Worm (Caenorhabditis elegans) whole organism, L1 larva: Measurements from ENCODE around the gene str-232.

Experiments
- C34B4.2 ChIP-seq: sonication (generic microtip); optimal IDR thresholded peaks from 2 replicates; lab custom pipeline; 2017; ENCODE audit warnings: mild to moderate bottlenecking, missing genetic modification characterization, missing compliant biosample characterization
- mdl-1 ChIP-seq, 2 experiments: fragments of 150-350 bp; optimal IDR thresholded peaks; 2 replicates each; lab custom pipeline; 2014 to 2017; ENCODE audit warnings: missing biosample characterization in 2 of 2, missing genetic modification characterization in 2 of 2, inconsistent platforms in 1 of 2
- nhr-12 ChIP-seq: sonication (generic microtip); optimal IDR thresholded peaks from 2 replicates; lab custom pipeline; 2017; ENCODE audit warnings: missing biosample characterization, missing genetic modification characterization
- ztf-11 ChIP-seq, 2 experiments: sonication (generic microtip); optimal IDR thresholded peaks; 2 replicates each; lab custom pipeline; 2016 to 2017; ENCODE audit warnings: missing genetic modification characterization in 2 of 2, missing biosample characterization in 1 of 2, missing compliant biosample characterization in 1 of 2

- no peak for TF ChIP-seq C34B4.2 (tag; lab: Kevin White, UChicago)
- no peak for TF ChIP-seq ztf-11 (tag; optimal IDR thresholded peaks at IDR 0.05; lab: Kevin White, UChicago)
- TF ChIP-seq mdl-1 (tag; optimal IDR thresholded peaks at IDR 0.05; lab: Kevin White, UChicago) = no peak
- no peak for TF ChIP-seq nhr-12
Observed at ce11 chrV:15970820-15971219, 44.7 kb downstream of the str-232 start.
